Worm (Caenorhabditis elegans): ENCODE data around the gene F54B11.11.

F54B11.11 gene

ce11 chrX:13591175-13591574 is 12.6 kb downstream of the F54B11.11 start, which contains the start of gene col-44:
Gene col-44, plus strand, starts transcription at chrX:13591475.
- no peak for TF ChIP-seq unc-62 (GFP tag; optimal IDR thresholded peaks at IDR 0.05)
- no peak for TF ChIP-seq nhr-237 (tag; optimal IDR thresholded peaks at IDR 0.05)
- TF ChIP-seq R02D3.7 (tag; optimal IDR thresholded peaks at IDR 0.05), result no peak
- no peak for TF ChIP-seq mml-1 (tag; optimal IDR thresholded peaks at IDR 0.05)
- no peak for TF ChIP-seq lin-15B (tag; optimal IDR thresholded peaks at IDR 0.05)

- no peak for TF ChIP-seq fkh-10 (GFP tag; optimal IDR thresholded peaks at IDR 0.05)
- TF ChIP-seq ceh-82 (tag; optimal IDR thresholded peaks at IDR 0.05), result no peak
Measured at ce11 chrX:13591953-13592352, 13.4 kb downstream of the F54B11.11 start.

- TF ChIP-seq egl-5 (tag; optimal IDR thresholded peaks at IDR 0.05) (no peak), egl-27 (tag; optimal IDR thresholded peaks at IDR 0.05) (no peak), hmg-11 (tag; optimal IDR thresholded peaks at IDR 0.05) (no peak), ama-1 (optimal IDR thresholded peaks at IDR 0.05) (no peak), nhr-23 (tag; optimal IDR thresholded peaks at IDR 0.05) (no peak)
Measured at ce11 chrX:13592367-13592766, 13.8 kb downstream of the F54B11.11 start, which contains the start of gene F54B11.4. Gene F54B11.4, plus strand, starts transcription at chrX:13592667.

ce11 chrX:13596003-13596767 is 17.6 kb downstream of the F54B11.11 start, which contains the start of gene F54B11.5:
Gene F54B11.5, minus strand, starts transcription at chrX:13596068.
- no peak for TF ChIP-seq nhr-11 (tag; optimal IDR thresholded peaks at IDR 0.05)
- no peak for TF ChIP-seq ceh-82 (tag; optimal IDR thresholded peaks at IDR 0.05)
- TF ChIP-seq tbx-2 (tag; optimal IDR thresholded peaks at IDR 0.05), result no peak
- no peak for TF ChIP-seq egl-27 (tag; optimal IDR thresholded peaks at IDR 0.05)
- no peak for TF ChIP-seq ceh-28 (tag; optimal IDR thresholded peaks at IDR 0.05)
- TF ChIP-seq nhr-12 (tag; optimal IDR thresholded peaks at IDR 0.05), result no peak
- no peak for TF ChIP-seq unc-62 (GFP tag; optimal IDR thresholded peaks at IDR 0.05)
- TF ChIP-seq snpc-4 (tag; optimal IDR thresholded peaks at IDR 0.05), result peak; percentile 47
- no peak for TF ChIP-seq fkh-10 (GFP tag; optimal IDR thresholded peaks at IDR 0.05)
- no peak for TF ChIP-seq ceh-9 (tag; optimal IDR thresholded peaks at IDR 0.05)
- no peak for TF ChIP-seq nhr-76 (tag; optimal IDR thresholded peaks at IDR 0.05)
- TF ChIP-seq nhr-77 (tag; optimal IDR thresholded peaks at IDR 0.05), result no peak
- no peak for TF ChIP-seq R02D3.7 (tag; optimal IDR thresholded peaks at IDR 0.05)
- TF ChIP-seq nhr-237 (tag; optimal IDR thresholded peaks at IDR 0.05), result no peak
- no peak for TF ChIP-seq aly-2 (tag; optimal IDR thresholded peaks at IDR 0.05)
- peak; percentile 7 for TF ChIP-seq nhr-23 (tag; optimal IDR thresholded peaks at IDR 0.05)
- TF ChIP-seq pqm-1 (tag; optimal IDR thresholded peaks at IDR 0.05), result peak; percentile 52
- TF ChIP-seq ZK546.5 (tag; optimal IDR thresholded peaks at IDR 0.05), result no peak
- TF ChIP-seq nfya-1 (tag; optimal IDR thresholded peaks at IDR 0.05; ENCODE audit: insufficient read depth), result peak; percentile 60
- TF ChIP-seq egl-5 (tag; optimal IDR thresholded peaks at IDR 0.05), result no peak
- peak; percentile 49 for TF ChIP-seq lin-15B (tag; optimal IDR thresholded peaks at IDR 0.05)
- no peak for TF ChIP-seq nhr-67 (tag; optimal IDR thresholded peaks at IDR 0.05)
- TF ChIP-seq nhr-25 (tag; optimal IDR thresholded peaks at IDR 0.05), result peak; percentile 20
- TF ChIP-seq ceh-16 (tag; optimal IDR thresholded peaks at IDR 0.05), result no peak
- no peak for TF ChIP-seq eor-1 (tag; optimal IDR thresholded peaks at IDR 0.05)
- peak; percentile 65 for TF ChIP-seq elt-2 (tag; optimal IDR thresholded peaks at IDR 0.05)
- peak; percentile 76 for TF ChIP-seq hmg-11 (tag; optimal IDR thresholded peaks at IDR 0.05)
- TF ChIP-seq zag-1 (tag; optimal IDR thresholded peaks at IDR 0.05), result no peak
- TF ChIP-seq elt-3 (tag; optimal IDR thresholded peaks at IDR 0.05), result no peak
- peak; percentile 28 for TF ChIP-seq lin-39 (tag; optimal IDR thresholded peaks at IDR 0.05)
- no peak for TF ChIP-seq jun-1 (tag; optimal IDR thresholded peaks at IDR 0.05)
- TF ChIP-seq ztf-11 (tag; optimal IDR thresholded peaks at IDR 0.05), result no peak
- no peak for TF ChIP-seq ztf-4 (tag; optimal IDR thresholded peaks at IDR 0.05)
- no peak for TF ChIP-seq fkh-2 (tag; optimal IDR thresholded peaks at IDR 0.05)
- TF ChIP-seq lsy-12 (tag; optimal IDR thresholded peaks at IDR 0.05), result no peak
- TF ChIP-seq skn-1 (tag; optimal IDR thresholded peaks at IDR 0.05), result no peak
- TF ChIP-seq elt-1 (tag; optimal IDR thresholded peaks at IDR 0.05), result no peak
- TF ChIP-seq fos-1 (tag; optimal IDR thresholded peaks at IDR 0.05), result peak; percentile 21
- no peak for TF ChIP-seq unc-39 (tag; optimal IDR thresholded peaks at IDR 0.05)
- TF ChIP-seq pha-4 (tag; optimal IDR thresholded peaks at IDR 0.05), result peak; percentile 66
- TF ChIP-seq nhr-28 (tag; optimal IDR thresholded peaks at IDR 0.05), result no peak
- TF ChIP-seq nhr-43 (tag; optimal IDR thresholded peaks at IDR 0.05; ENCODE audit: poor library complexity, severe bottlenecking), result no peak
- no peak for TF ChIP-seq mdl-1 (tag; optimal IDR thresholded peaks at IDR 0.05)
- no peak for TF ChIP-seq sea-2 (GFP tag; optimal IDR thresholded peaks at IDR 0.05)
- TF ChIP-seq mml-1 (tag; optimal IDR thresholded peaks at IDR 0.05), result no peak

Measured in whole organism, L3 larva.